Fruit fly (Drosophila melanogaster): Measurements from ENCODE around the gene CG34357.
A peak's percentile ranks its signal among the peaks of the same experiment; 100 is the strongest.

CG34357 gene

DNA sequence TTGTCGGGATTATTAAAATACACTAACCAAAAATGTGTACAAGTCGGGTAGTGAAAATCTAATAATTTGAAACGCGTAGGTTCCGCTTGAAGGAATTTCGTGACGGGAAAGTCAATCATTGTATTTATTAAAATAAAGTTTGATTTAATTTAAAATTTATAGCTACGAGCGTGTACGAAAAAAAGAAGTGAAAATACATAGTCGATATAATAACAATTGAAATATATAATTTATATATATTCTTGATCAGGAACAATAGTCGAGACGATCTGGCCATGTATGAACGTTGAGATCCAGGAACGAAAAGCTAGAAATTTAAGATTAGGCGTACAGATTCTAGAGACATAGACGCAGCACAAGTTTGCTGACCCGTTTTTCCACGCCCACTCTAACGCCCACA is 51.6 kb downstream of the CG34357 start, which contains the start of gene CG34425:
CG34425 (minus strand) TSS at position 101 of the 400 bp plus-strand sequence.
- TF ChIP-seq brk (GFP tag; optimal IDR thresholded peaks at IDR 0.05), result no peak
- TF ChIP-seq Rel (GFP tag; optimal IDR thresholded peaks at IDR 0.05), result no peak
- no peak for TF ChIP-seq Rel (tag; optimal IDR thresholded peaks at IDR 0.05)
- TF ChIP-seq jim (GFP tag; optimal IDR thresholded peaks at IDR 0.05), result no peak
- no peak for TF ChIP-seq pan (optimal IDR thresholded peaks at IDR 0.05)
- no peak for TF ChIP-seq woc (GFP tag; optimal IDR thresholded peaks at IDR 0.05)
- TF ChIP-seq Dif (GFP tag; optimal IDR thresholded peaks at IDR 0.05; ENCODE audit: partially characterized antibody), result no peak
- TF ChIP-seq Dfd (GFP tag; optimal IDR thresholded peaks at IDR 0.05), result no peak
- no peak for TF ChIP-seq Mio (GFP tag; optimal IDR thresholded peaks at IDR 0.05)

dm6 chr3R:4484999-4485398 is 72.9 kb downstream of the CG34357 start, which contains the start of gene Fip1:
TSS of gene Fip1 (plus strand) at chr3R:4485008.
- TF ChIP-seq br (GFP tag; optimal IDR thresholded peaks at IDR 0.05) (no peak), CrebA (GFP tag; optimal IDR thresholded peaks at IDR 0.05; ENCODE audit: borderline replicate concordance) (no peak), lola (GFP tag; optimal IDR thresholded peaks at IDR 0.05) (no peak), Myc (optimal IDR thresholded peaks at IDR 0.05) (no peak), Hr78 (GFP tag; optimal IDR thresholded peaks at IDR 0.05) (no peak), Dif (GFP tag; optimal IDR thresholded peaks at IDR 0.05; ENCODE audit: partially characterized antibody) (no peak), pan (optimal IDR thresholded peaks at IDR 0.05) (no peak), Jra (GFP tag; optimal IDR thresholded peaks at IDR 0.05) (no peak), sage (GFP tag; optimal IDR thresholded peaks at IDR 0.05) (no peak), tai (GFP tag; optimal IDR thresholded peaks at IDR 0.05) (no peak)

dm6 chr3R:4480512-4480911 is 77.4 kb downstream of the CG34357 start, which contains the start of gene sac:
TSS of gene sac (plus strand) at chr3R:4480812.
- TF ChIP-seq Hr78 (GFP tag; optimal IDR thresholded peaks at IDR 0.05), result no peak
- no peak for TF ChIP-seq HLH106 (tag; optimal IDR thresholded peaks at IDR 0.05)
- no peak for TF ChIP-seq GATAd (GFP tag; optimal IDR thresholded peaks at IDR 0.05)
- TF ChIP-seq Vsx2 (GFP tag; optimal IDR thresholded peaks at IDR 0.05; ENCODE audit: partially characterized antibody), result no peak
- no peak for TF ChIP-seq fru (GFP tag; optimal IDR thresholded peaks at IDR 0.05)
- no peak for TF ChIP-seq pan (optimal IDR thresholded peaks at IDR 0.05)
- no peak for TF ChIP-seq Jra (GFP tag; optimal IDR thresholded peaks at IDR 0.05)

DNA sequence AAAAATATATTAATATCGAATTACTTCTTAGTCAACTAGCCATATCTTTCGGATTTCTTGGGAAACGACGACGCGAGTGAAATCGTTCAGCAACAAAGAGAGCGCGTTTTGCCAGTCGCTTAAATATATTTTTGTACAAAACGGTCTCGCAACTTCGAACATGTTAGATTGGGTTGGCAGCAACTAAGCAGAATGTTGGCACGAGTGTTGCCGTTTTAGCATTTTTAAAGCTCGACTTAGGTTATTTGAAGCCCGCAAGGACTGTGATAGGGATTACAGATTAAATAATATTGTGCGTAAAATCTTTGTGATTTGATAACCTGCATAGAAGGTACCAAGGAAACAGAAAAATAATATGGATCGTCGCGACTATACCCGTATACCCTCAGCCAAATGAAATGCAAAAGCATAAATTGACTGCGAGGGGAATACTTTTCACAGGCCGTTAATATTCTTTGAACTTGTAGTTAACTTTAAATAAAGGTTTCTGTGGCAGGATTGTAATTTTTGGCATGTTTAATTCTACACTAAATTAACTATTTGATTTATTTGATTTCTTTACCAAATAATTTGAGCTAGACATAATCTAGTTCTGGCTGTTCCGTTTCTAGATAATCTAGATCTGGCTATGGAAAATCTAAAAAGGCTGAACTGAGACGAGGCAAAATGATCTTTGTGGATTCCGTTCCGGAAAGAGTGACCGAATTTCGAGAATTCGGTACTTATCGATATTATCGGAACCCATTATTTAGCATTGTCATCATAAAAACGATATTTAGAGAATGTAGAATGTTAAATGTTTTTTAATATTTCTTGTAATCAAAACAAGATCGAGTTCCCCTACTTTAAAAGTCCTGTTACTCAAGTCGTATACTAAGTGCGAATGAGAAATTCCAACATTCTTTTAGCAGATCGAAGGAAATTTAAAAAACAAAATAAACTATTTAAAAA is 78.6 kb downstream of the CG34357 start, which contains the start of gene CG31523:
CG31523 (minus strand) TSS at position 170 of the 951 bp plus-strand sequence.
- TF ChIP-seq Hr83 (GFP tag; optimal IDR thresholded peaks at IDR 0.05; ENCODE audit: poor library complexity, severe bottlenecking) (no peak), OdsH (GFP tag; optimal IDR thresholded peaks at IDR 0.05) (no peak), foxo (GFP tag; optimal IDR thresholded peaks at IDR 0.05) (no peak), sage (GFP tag; optimal IDR thresholded peaks at IDR 0.05) (peak; percentile 1), CG9705 (GFP tag; optimal IDR thresholded peaks at IDR 0.05) (no peak), lola (GFP tag; optimal IDR thresholded peaks at IDR 0.05) (no peak), Rel (GFP tag; optimal IDR thresholded peaks at IDR 0.05) (no peak), Rel (tag; optimal IDR thresholded peaks at IDR 0.05) (no peak), woc (GFP tag; optimal IDR thresholded peaks at IDR 0.05) (peak; percentile 83), Hr78 (GFP tag; optimal IDR thresholded peaks at IDR 0.05) (no peak), N (GFP tag; optimal IDR thresholded peaks at IDR 0.05) (no peak), Dfd (GFP tag; optimal IDR thresholded peaks at IDR 0.05) (no peak), Hnf4 (GFP tag; optimal IDR thresholded peaks at IDR 0.05) (no peak), Dif (GFP tag; optimal IDR thresholded peaks at IDR 0.05; ENCODE audit: partially characterized antibody) (no peak), Vsx2 (GFP tag; optimal IDR thresholded peaks at IDR 0.05; ENCODE audit: partially characterized antibody) (no peak), Sp1 (GFP tag; optimal IDR thresholded peaks at IDR 0.05) (no peak), h (GFP tag; optimal IDR thresholded peaks at IDR 0.05) (no peak), Mio (GFP tag; optimal IDR thresholded peaks at IDR 0.05) (no peak), GATAd (GFP tag; optimal IDR thresholded peaks at IDR 0.05) (no peak), usp (GFP tag; optimal IDR thresholded peaks at IDR 0.05) (no peak), dmrt93B (GFP tag; optimal IDR thresholded peaks at IDR 0.05) (no peak), tai (GFP tag; optimal IDR thresholded peaks at IDR 0.05) (no peak), CrebA (GFP tag; optimal IDR thresholded peaks at IDR 0.05; ENCODE audit: borderline replicate concordance) (no peak), Abd-B (GFP tag; optimal IDR thresholded peaks at IDR 0.05) (no peak), pan (optimal IDR thresholded peaks at IDR 0.05) (no peak), brk (GFP tag; optimal IDR thresholded peaks at IDR 0.05) (peak; percentile 28), fru (GFP tag; optimal IDR thresholded peaks at IDR 0.05) (no peak), HLH106 (tag; optimal IDR thresholded peaks at IDR 0.05) (peak; percentile 13), ey (GFP tag; optimal IDR thresholded peaks at IDR 0.05) (no peak), Myc (optimal IDR thresholded peaks at IDR 0.05) (peak; percentile 100), jim (GFP tag; optimal IDR thresholded peaks at IDR 0.05) (no peak), sv (GFP tag; optimal IDR thresholded peaks at IDR 0.05) (no peak), dsf (GFP tag; optimal IDR thresholded peaks at IDR 0.05; ENCODE audit: borderline replicate concordance) (no peak), br (GFP tag; optimal IDR thresholded peaks at IDR 0.05) (no peak), CG32264 (GFP tag; optimal IDR thresholded peaks at IDR 0.05) (no peak), rgr (GFP tag; optimal IDR thresholded peaks at IDR 0.05) (no peak), dl (GFP tag; optimal IDR thresholded peaks at IDR 0.05; ENCODE audit: insufficient read depth in 1 of 2, partially characterized antibody in 2 of 2) (no peak), psq (GFP tag; optimal IDR thresholded peaks at IDR 0.05) (no peak), Jra (GFP tag; optimal IDR thresholded peaks at IDR 0.05) (no peak)

All from whole organism, wandering third instar larva.